Fruit fly (Drosophila melanogaster) Kc167 (cell line): ENCODE results near the gene CG14852.

Experiments used
- Myc ChIP-seq: fragments of >200 bp; optimal IDR thresholded peaks from 2 replicates; lab custom pipeline; 2017; ENCODE audit warnings: missing external identifiers
- insv ChIP-seq: fragments of >200 bp; optimal IDR thresholded peaks from 3 replicates; lab custom pipeline; 2018; ENCODE audit warnings: missing external identifiers
- psq ChIP-seq: fragments of >200 bp; optimal IDR thresholded peaks from 2 replicates; lab custom pipeline; 2017; ENCODE audit warnings: missing external identifiers

- TF ChIP-seq psq (lab: Kevin White, UChicago) (no peak), Myc (lab: Kevin White, UChicago) (no peak), insv (no peak)
Observed at dm6 chr3R:14555021-14555420, 10.7 kb upstream of the CG14852 start.
